Worm (Caenorhabditis elegans) whole organism, L4/young adult: ENCODE measurements around the gene K09C8.7.

Experiments
- dao-5 ChIP-seq: sonication (generic microtip); optimal IDR thresholded peaks from 2 replicates; lab custom pipeline; 2016; ENCODE audit warnings: missing genotype, missing genetic modification characterization, moderate library complexity, missing compliant biosample characterization
- him-1 ChIP-seq: sonication (generic microtip); optimal IDR thresholded peaks from 2 replicates; lab custom pipeline; 2016; ENCODE audit warnings: missing genotype, missing genetic modification reagents, missing genetic modification characterization, missing compliant biosample characterization

DNA sequence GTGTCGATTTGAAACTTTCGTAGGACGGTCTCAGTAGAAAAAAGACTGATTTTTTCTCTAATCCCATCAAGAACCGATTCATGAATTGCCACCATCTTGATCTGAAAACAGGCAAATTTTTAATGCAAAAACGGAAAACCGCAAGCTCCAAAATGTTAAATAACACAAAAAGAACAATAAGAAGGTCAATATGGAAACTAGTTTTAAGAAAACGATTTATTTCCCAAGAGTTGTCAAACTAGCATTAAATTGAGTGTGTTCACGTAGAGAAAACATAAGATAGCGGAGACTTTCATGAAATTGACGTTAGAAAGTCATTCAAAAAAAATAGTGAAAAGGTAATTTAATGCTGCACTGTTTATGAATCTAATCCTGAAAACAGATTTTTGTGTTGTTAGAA, 37.2 kb downstream of the K09C8.7 start, which contains the start of gene F47B10.9:
- TF ChIP-seq him-1 (tag; lab: Kevin White, UChicago) (no peak), dao-5 (tag; lab: Kevin White, UChicago) (no peak)
